Fruit fly (Drosophila melanogaster) whole organism: Measurements from ENCODE around the gene RabGGTa.

Experiments
- CG8478 ChIP-seq: fragments of >200 bp; optimal IDR thresholded peaks from 2 replicates; lab custom pipeline; 2018; ENCODE audit warnings: inconsistent platforms
- pan ChIP-seq: fragments of >200 bp; optimal IDR thresholded peaks from 2 replicates; lab custom pipeline; 2017
- psq ChIP-seq: fragments of >200 bp; optimal IDR thresholded peaks from 2 replicates; lab custom pipeline; 2017

- no peak for TF ChIP-seq pan
- TF ChIP-seq psq (lab: Kevin White, UChicago): no peak
- TF ChIP-seq CG8478: no peak
Measured at dm6 chr3R:5086471-5086821, 41.4 kb upstream of the RabGGTa start.
